Worm (Caenorhabditis elegans): ENCODE measurements around the gene klf-1.

The klf-1 gene

DNA sequence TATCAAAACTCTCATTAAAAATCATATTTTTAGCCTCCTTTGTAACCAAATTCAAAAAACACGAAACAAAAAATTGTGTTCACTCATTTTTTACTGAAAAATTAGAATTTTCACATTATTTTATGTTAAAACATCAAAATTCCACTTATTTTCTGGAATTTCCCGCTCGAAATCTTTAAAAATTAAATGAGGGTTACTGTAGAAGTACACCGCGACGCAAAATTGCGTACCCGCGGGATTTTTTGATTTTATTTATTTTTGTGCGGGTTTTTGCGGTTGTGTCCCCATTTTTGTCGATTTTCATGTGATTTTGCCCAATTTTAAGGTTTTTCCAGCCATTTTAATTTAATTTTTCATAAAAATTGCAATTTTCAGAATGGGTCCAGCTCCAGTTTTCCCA is 16.3 kb upstream of the klf-1 start (continued):
- peak; percentile 23 for TF ChIP-seq tlf-1 (GFP tag; optimal IDR thresholded peaks at IDR 0.05)
- no peak for TF ChIP-seq F10E7.11 (tag; optimal IDR thresholded peaks at IDR 0.05)
- no peak for TF ChIP-seq somi-1 (GFP tag; optimal IDR thresholded peaks at IDR 0.05)

DNA sequence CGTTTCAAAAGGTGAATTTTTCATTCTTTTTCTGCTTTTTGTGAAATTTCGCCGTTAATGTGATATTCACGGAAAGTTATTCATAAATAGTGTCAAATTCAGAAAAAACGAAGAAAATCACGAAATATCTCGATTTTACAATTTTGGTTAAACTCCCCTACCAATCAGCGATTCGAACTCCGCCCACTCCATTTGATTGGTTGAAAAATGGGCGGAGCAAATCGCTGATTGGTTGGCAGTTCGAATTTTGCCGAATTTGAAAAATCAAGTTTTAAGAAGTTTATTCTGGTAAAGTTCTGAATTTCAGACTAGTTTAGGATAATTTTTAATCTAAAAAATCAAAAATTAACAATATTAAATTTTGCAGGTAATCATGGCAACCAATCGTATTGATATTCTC is 9.9 kb upstream of the klf-1 start:
- TF ChIP-seq lag-1 (GFP tag; IDR thresholded peaks at IDR 0.05), result no peak
- no peak for TF ChIP-seq ZK185.1 (tag; optimal IDR thresholded peaks at IDR 0.05; ENCODE audit: poor library complexity, severe bottlenecking)
- TF ChIP-seq hlh-26 (GFP tag; conservative IDR thresholded peaks at IDR 0.05), result no peak
- TF ChIP-seq ceh-27 (GFP tag; optimal IDR thresholded peaks at IDR 0.05), result no peak
- TF ChIP-seq madf-6 (GFP tag; IDR thresholded peaks at IDR 0.05), result no peak
- TF ChIP-seq ztf-6 (GFP tag; IDR thresholded peaks at IDR 0.05), result no peak
- TF ChIP-seq Y56A3A.18 (GFP tag; IDR thresholded peaks at IDR 0.05), result no peak
- TF ChIP-seq bed-2 (GFP tag; IDR thresholded peaks at IDR 0.05), result no peak
- no peak for TF ChIP-seq mel-28 (tag; optimal IDR thresholded peaks at IDR 0.05; ENCODE audit: borderline replicate concordance)
- TF ChIP-seq F49E8.2 (tag; optimal IDR thresholded peaks at IDR 0.05; ENCODE audit: insufficient read depth), result no peak
- TF ChIP-seq sdz-38 (tag; optimal IDR thresholded peaks at IDR 0.05), result no peak
- TF ChIP-seq cebp-1 (GFP tag; IDR thresholded peaks at IDR 0.05), result no peak
- no peak for TF ChIP-seq cebp-1 (tag; optimal IDR thresholded peaks at IDR 0.05)
- no peak for TF ChIP-seq snpc-1.3 (tag; optimal IDR thresholded peaks at IDR 0.05; ENCODE audit: insufficient read depth)
- TF ChIP-seq C17E4.6 (GFP tag; IDR thresholded peaks at IDR 0.05), result no peak

DNA sequence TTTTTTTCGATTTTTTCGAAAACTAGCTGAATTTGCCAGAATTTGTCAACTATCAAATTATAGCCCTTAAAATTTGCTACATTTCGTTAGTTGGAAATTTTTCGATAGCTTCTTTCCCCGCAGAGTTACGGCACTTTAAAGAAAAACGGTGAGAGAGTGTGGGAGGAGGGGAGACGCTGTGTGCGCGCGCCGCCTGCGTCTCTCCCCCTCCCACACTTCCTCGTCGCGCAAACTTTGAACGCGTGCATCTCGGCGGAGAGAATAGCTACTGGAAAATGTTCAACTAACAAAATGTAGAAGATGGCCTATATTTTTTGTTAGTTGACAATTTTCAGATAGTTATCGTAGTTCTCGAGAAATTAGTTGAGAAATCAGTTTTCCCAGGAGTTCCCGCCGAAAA is 8.0 kb upstream of the klf-1 start:
- TF ChIP-seq snpc-4 (GFP tag; optimal IDR thresholded peaks at IDR 0.05), result no peak
- TF ChIP-seq snpc-4 (tag; optimal IDR thresholded peaks at IDR 0.05), result no peak
- no peak for TF ChIP-seq ztf-22 (GFP tag; optimal IDR thresholded peaks at IDR 0.05)
- peak; percentile 86 for TF ChIP-seq hmg-1.2 (GFP tag; IDR thresholded peaks at IDR 0.05)
- TF ChIP-seq aptf-2 (GFP tag; conservative IDR thresholded peaks at IDR 0.05), result no peak
- no peak for TF ChIP-seq ets-4 (GFP tag; optimal IDR thresholded peaks at IDR 0.05)
- no peak for TF ChIP-seq ceh-40 (GFP tag; IDR thresholded peaks at IDR 0.05)
- TF ChIP-seq F57C9.4 (tag; optimal IDR thresholded peaks at IDR 0.05), result no peak
- peak; percentile 51 for TF ChIP-seq zfh-2 (GFP tag; conservative IDR thresholded peaks at IDR 0.05)
- no peak for TF ChIP-seq gei-17 (GFP tag; optimal IDR thresholded peaks at IDR 0.05)
- TF ChIP-seq K12H6.12 (tag; optimal IDR thresholded peaks at IDR 0.05), result no peak

DNA sequence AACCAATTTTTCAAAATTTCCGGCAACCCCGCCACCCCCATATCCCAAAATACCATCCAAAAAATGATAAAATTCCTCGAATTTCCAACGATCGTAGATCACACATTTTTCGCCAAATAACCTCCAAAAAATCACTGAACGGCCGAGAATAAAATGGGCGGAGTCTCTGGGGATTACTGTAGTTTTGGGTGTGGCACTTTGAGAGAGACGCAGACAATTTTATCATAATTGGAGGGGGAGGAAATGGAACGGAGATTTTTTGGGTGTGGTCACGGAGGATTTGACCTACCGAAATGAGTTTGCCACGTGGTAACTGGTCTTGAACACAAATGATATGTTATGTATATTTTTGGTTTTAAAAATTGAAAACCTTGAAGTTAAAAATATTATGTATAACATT is 6.2 kb upstream of the klf-1 start:
- no peak for TF ChIP-seq somi-1 (GFP tag; optimal IDR thresholded peaks at IDR 0.05)
- TF ChIP-seq nhr-120 (GFP tag; IDR thresholded peaks at IDR 0.05), result no peak
- TF ChIP-seq hmg-1.2 (GFP tag; IDR thresholded peaks at IDR 0.05), result no peak
- no peak for TF ChIP-seq xnd-1 (tag; optimal IDR thresholded peaks at IDR 0.05)
- no peak for TF ChIP-seq egl-18 (GFP tag; IDR thresholded peaks at IDR 0.05)
- TF ChIP-seq snpc-4 (GFP tag; optimal IDR thresholded peaks at IDR 0.05), result no peak
- no peak for TF ChIP-seq snpc-4 (tag; optimal IDR thresholded peaks at IDR 0.05)
- no peak for TF ChIP-seq tbx-9 (tag; optimal IDR thresholded peaks at IDR 0.05; ENCODE audit: borderline replicate concordance)
- TF ChIP-seq F33H1.4 (GFP tag; IDR thresholded peaks at IDR 0.05), result no peak
- TF ChIP-seq cebp-1 (GFP tag; IDR thresholded peaks at IDR 0.05), result no peak
- TF ChIP-seq cebp-1 (tag; optimal IDR thresholded peaks at IDR 0.05), result no peak
- TF ChIP-seq unc-62 (GFP tag; optimal IDR thresholded peaks at IDR 0.05), result no peak
- TF ChIP-seq F49E8.2 (tag; optimal IDR thresholded peaks at IDR 0.05; ENCODE audit: insufficient read depth), result no peak
- no peak for TF ChIP-seq lin-35 (GFP tag; optimal IDR thresholded peaks at IDR 0.05)
- TF ChIP-seq nfyb-1 (GFP tag; IDR thresholded peaks at IDR 0.05), result no peak
- no peak for TF ChIP-seq madf-10 (tag; optimal IDR thresholded peaks at IDR 0.05)
- TF ChIP-seq dpl-1 (GFP tag; optimal IDR thresholded peaks at IDR 0.05), result no peak
- TF ChIP-seq ztf-6 (GFP tag; IDR thresholded peaks at IDR 0.05), result no peak
- TF ChIP-seq ceh-91 (GFP tag; IDR thresholded peaks at IDR 0.05), result no peak
- TF ChIP-seq tlf-1 (GFP tag; optimal IDR thresholded peaks at IDR 0.05), result no peak

Measured in whole organism, young adult.